Worm (Caenorhabditis elegans) whole organism, L4/young adult: ENCODE data around the gene str-253.

ENCODE experiments used
- W03F9.2 ChIP-seq: fragments of 150-350 bp; optimal IDR thresholded peaks from 2 replicates; lab custom pipeline; 2014; ENCODE audit warnings: missing biosample characterization, missing genetic modification characterization
- him-1 ChIP-seq: sonication (generic microtip); optimal IDR thresholded peaks from 2 replicates; lab custom pipeline; 2016; ENCODE audit warnings: missing genotype, missing genetic modification reagents, missing genetic modification characterization, missing compliant biosample characterization

DNA sequence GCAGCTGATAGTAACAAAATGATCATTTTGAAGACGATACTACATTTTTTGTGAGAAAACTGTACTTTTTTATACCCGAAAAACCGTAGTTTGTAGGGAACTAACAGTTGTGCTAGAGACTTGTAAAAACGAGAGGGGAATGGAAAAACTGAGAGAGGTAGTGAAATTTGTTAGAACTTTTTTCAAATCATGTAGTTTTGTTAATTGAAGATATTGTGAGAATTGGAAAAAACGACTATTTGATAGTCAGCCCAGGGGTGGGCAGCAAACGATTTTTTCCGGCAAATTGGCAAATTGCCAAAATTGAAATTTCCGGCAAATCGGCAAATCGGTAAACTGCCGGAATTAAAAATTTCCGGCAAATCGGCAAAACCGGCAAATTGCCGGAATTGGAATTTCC, 5.1 kb downstream of the str-253 start, which contains the start of gene cyp-33C6:
- TF ChIP-seq him-1 (tag; lab: Kevin White, UChicago) (no peak), W03F9.2 (no peak)
